In the genomic region with DNA sequence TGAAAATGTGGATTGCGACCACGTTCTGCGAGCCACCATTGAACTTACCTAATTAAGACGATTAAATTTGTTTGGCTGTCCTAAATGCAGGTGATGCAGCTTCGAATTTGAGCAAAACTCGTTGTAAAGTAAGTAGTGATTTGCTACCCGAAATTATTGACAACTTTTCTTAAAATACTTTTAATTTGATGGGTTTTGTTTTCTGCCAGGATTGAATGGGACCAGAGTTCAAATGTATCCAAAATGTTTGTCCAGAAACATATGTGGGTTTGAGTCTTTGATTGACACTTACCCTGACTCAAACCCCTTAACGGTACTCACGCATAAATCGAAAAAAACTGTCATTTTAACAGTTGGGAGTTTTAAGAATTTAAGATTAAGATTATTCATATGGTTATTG, we compare ENCODE assay signal across 1 fruit fly cellular context.
TF ChIP-seq lines count a peak whose summit lies in the region.

Gene CG15715 (minus strand): TSS at position 274 of the 400 bp plus-strand sequence.

TF ChIP-seq in whole organism, embryonic, 481 proteins besides CTCF, POLR2A, EP300 and RAD21 (continued from another document and continues in another):
- TF ChIP-seq bigmax (GFP tag; optimal IDR thresholded peaks at IDR 0.05; lab: Kevin White, UChicago) (no peak), Dbx (GFP tag; IDR thresholded peaks at IDR 0.05; lab: Robert Waterston, UW) (no peak), CG12299 (tag; optimal IDR thresholded peaks at IDR 0.05; lab: Kevin White, UChicago) (no peak), CG1529 (GFP tag; optimal IDR thresholded peaks at IDR 0.05; lab: Kevin White, UChicago) (no peak), ind (GFP tag; optimal IDR thresholded peaks at IDR 0.05; lab: Kevin White, UChicago) (no peak), ttk (GFP tag; IDR thresholded peaks at IDR 0.05; lab: Robert Waterston, UW) (no peak), gsb (GFP tag; IDR thresholded peaks at IDR 0.05; lab: Robert Waterston, UW) (no peak), repo (GFP tag; optimal IDR thresholded peaks at IDR 0.05; lab: Kevin White, UChicago) (no peak), Fer2 (tag; optimal IDR thresholded peaks at IDR 0.05; lab: Kevin White, UChicago) (no peak), CG1832 (GFP tag; optimal IDR thresholded peaks at IDR 0.05; lab: Kevin White, UChicago) (no peak), Mad (GFP tag; optimal IDR thresholded peaks at IDR 0.05; lab: Kevin White, UChicago) (no peak), ci (GFP tag; IDR thresholded peaks at IDR 0.05; lab: Robert Waterston, UW) (no peak), luna (GFP tag; optimal IDR thresholded peaks at IDR 0.05; lab: Kevin White, UChicago) (no peak), CG18599 (GFP tag; optimal IDR thresholded peaks at IDR 0.05; lab: Kevin White, UChicago) (no peak), CG34422 (GFP tag; IDR thresholded peaks at IDR 0.05; lab: Robert Waterston, UW) (no peak), crc (GFP tag; optimal IDR thresholded peaks at IDR 0.05; lab: Kevin White, UChicago) (no peak), GATAe (GFP tag; conservative IDR thresholded peaks at IDR 0.05; lab: Robert Waterston, UW) (no peak), gsb-n (tag; optimal IDR thresholded peaks at IDR 0.05; lab: Kevin White, UChicago) (no peak), h (optimal IDR thresholded peaks at IDR 0.05; lab: Kevin White, UChicago) (no peak), chm (GFP tag; IDR thresholded peaks at IDR 0.05; lab: Robert Waterston, UW) (0 out of 2 replicates have a peak, but pooled peaks have one; percentile 39), zf30C (GFP tag; optimal IDR thresholded peaks at IDR 0.05; lab: Kevin White, UChicago) (no peak), grn (GFP tag; optimal IDR thresholded peaks at IDR 0.05; lab: Kevin White, UChicago) (no peak), Bgb (GFP tag; IDR thresholded peaks at IDR 0.05; lab: Robert Waterston, UW; ENCODE audit: partially characterized antibody) (peak; percentile 36; the same call in 1 of the 2 replicates), zen2 (GFP tag; IDR thresholded peaks at IDR 0.05; lab: Robert Waterston, UW; ENCODE audit: partially characterized antibody) (no peak), ara (GFP tag; IDR thresholded peaks at IDR 0.05; lab: Robert Waterston, UW) (no peak), tll (GFP tag; optimal IDR thresholded peaks at IDR 0.05; lab: Kevin White, UChicago) (no peak), pho (GFP tag; optimal IDR thresholded peaks at IDR 0.05; lab: Kevin White, UChicago) (peak; percentile 9), CG4360 (GFP tag; IDR thresholded peaks at IDR 0.05; lab: Robert Waterston, UW) (no peak), CG11085 (GFP tag; IDR thresholded peaks at IDR 0.05; lab: Robert Waterston, UW) (no peak), CG10543 (GFP tag; optimal IDR thresholded peaks at IDR 0.05; lab: Kevin White, UChicago) (no peak), Optix (GFP tag; IDR thresholded peaks at IDR 0.05; lab: Robert Waterston, UW) (no peak), B-H2 (GFP tag; optimal IDR thresholded peaks at IDR 0.05; lab: Kevin White, UChicago) (peak; percentile 18), fd102C (GFP tag; optimal IDR thresholded peaks at IDR 0.05; lab: Kevin White, UChicago) (no peak), pb (GFP tag; optimal IDR thresholded peaks at IDR 0.05; lab: Kevin White, UChicago) (no peak), CG3838 (GFP tag; optimal IDR thresholded peaks at IDR 0.05; lab: Kevin White, UChicago) (no peak), CG2199 (GFP tag; IDR thresholded peaks at IDR 0.05; lab: Robert Waterston, UW) (no peak), H2.0 (GFP tag; IDR thresholded peaks at IDR 0.05; lab: Robert Waterston, UW) (no peak), MTF-1 (GFP tag; optimal IDR thresholded peaks at IDR 0.05; lab: Kevin White, UChicago; ENCODE audit: borderline replicate concordance) (no peak), CG4282 (GFP tag; optimal IDR thresholded peaks at IDR 0.05; lab: Kevin White, UChicago) (no peak), otp (GFP tag; IDR thresholded peaks at IDR 0.05; lab: Robert Waterston, UW) (no peak), Side (GFP tag; optimal IDR thresholded peaks at IDR 0.05; lab: Kevin White, UChicago) (no peak), Sry-δ (GFP tag; optimal IDR thresholded peaks at IDR 0.05; lab: Kevin White, UChicago) (peak; percentile 56), CG31365 (tag; optimal IDR thresholded peaks at IDR 0.05; lab: Kevin White, UChicago) (no peak), slbo (GFP tag; IDR thresholded peaks at IDR 0.05; lab: Robert Waterston, UW) (no peak; the same call in 1 of the 2 replicates), z (GFP tag; IDR thresholded peaks at IDR 0.05; lab: Robert Waterston, UW) (no peak), Elba2 (GFP tag; optimal IDR thresholded peaks at IDR 0.05; lab: Kevin White, UChicago) (no peak), CG8388 (GFP tag; optimal IDR thresholded peaks at IDR 0.05; lab: Kevin White, UChicago) (no peak), zfh1 (GFP tag; IDR thresholded peaks at IDR 0.05; lab: Robert Waterston, UW) (no peak), trh (GFP tag; optimal IDR thresholded peaks at IDR 0.05; lab: Kevin White, UChicago) (no peak), C15 (GFP tag; IDR thresholded peaks at IDR 0.05; lab: Robert Waterston, UW) (no peak), CG2889 (GFP tag; IDR thresholded peaks at IDR 0.05; lab: Robert Waterston, UW) (no peak), CG33557 (GFP tag; optimal IDR thresholded peaks at IDR 0.05; lab: Kevin White, UChicago) (no peak), sob (GFP tag; IDR thresholded peaks at IDR 0.05; lab: Robert Waterston, UW) (no peak), lov (optimal IDR thresholded peaks at IDR 0.05; lab: Kevin White, UChicago) (no peak), lov (GFP tag; IDR thresholded peaks at IDR 0.05; lab: Robert Waterston, UW) (no peak), gt (GFP tag; IDR thresholded peaks at IDR 0.05; lab: Robert Waterston, UW) (no peak), fu2 (GFP tag; optimal IDR thresholded peaks at IDR 0.05; lab: Kevin White, UChicago) (no peak), onecut (GFP tag; IDR thresholded peaks at IDR 0.05; lab: Robert Waterston, UW) (no peak), toy (GFP tag; IDR thresholded peaks at IDR 0.05; lab: Robert Waterston, UW) (no peak), Mes4 (GFP tag; optimal IDR thresholded peaks at IDR 0.05; lab: Kevin White, UChicago) (no peak), CG17385 (GFP tag; optimal IDR thresholded peaks at IDR 0.05; lab: Kevin White, UChicago) (no peak), HmgZ (tag; optimal IDR thresholded peaks at IDR 0.05; lab: Kevin White, UChicago) (peak; percentile 62), CG10147 (GFP tag; optimal IDR thresholded peaks at IDR 0.05; lab: Kevin White, UChicago) (no peak), Chrac-16 (GFP tag; optimal IDR thresholded peaks at IDR 0.05; lab: Kevin White, UChicago) (no peak), CG9817 (tag; optimal IDR thresholded peaks at IDR 0.05; lab: Kevin White, UChicago) (no peak), gcm2 (GFP tag; optimal IDR thresholded peaks at IDR 0.05; lab: Kevin White, UChicago) (no peak), CG13287 (GFP tag; IDR thresholded peaks at IDR 0.05; lab: Robert Waterston, UW; ENCODE audit: partially characterized antibody) (no peak; the same call in 1 of the 2 replicates), CG1602 (GFP tag; optimal IDR thresholded peaks at IDR 0.05; lab: Kevin White, UChicago) (no peak), Six4 (GFP tag; optimal IDR thresholded peaks at IDR 0.05; lab: Kevin White, UChicago) (no peak), NC2α (GFP tag; optimal IDR thresholded peaks at IDR 0.05; lab: Kevin White, UChicago) (no peak), CG9932 (GFP tag; IDR thresholded peaks at IDR 0.05; lab: Robert Waterston, UW) (no peak), pzg (GFP tag; optimal IDR thresholded peaks at IDR 0.05; lab: Kevin White, UChicago) (peak; percentile 89), Lim3 (GFP tag; IDR thresholded peaks at IDR 0.05; lab: Robert Waterston, UW) (no peak), Sin3A (optimal IDR thresholded peaks at IDR 0.05; lab: Kevin White, UChicago) (no peak), p53 (GFP tag; optimal IDR thresholded peaks at IDR 0.05; lab: Kevin White, UChicago) (no peak), CG8765 (GFP tag; IDR thresholded peaks at IDR 0.05; lab: Robert Waterston, UW) (no peak), Nf-YB (GFP tag; optimal IDR thresholded peaks at IDR 0.05; lab: Kevin White, UChicago) (no peak), CG9727 (GFP tag; optimal IDR thresholded peaks at IDR 0.05; lab: Kevin White, UChicago) (no peak), CG15601 (tag; optimal IDR thresholded peaks at IDR 0.05; lab: Kevin White, UChicago) (peak; percentile 30), Xbp1 (GFP tag; optimal IDR thresholded peaks at IDR 0.05; lab: Kevin White, UChicago) (peak; percentile 8), CG12942 (GFP tag; optimal IDR thresholded peaks at IDR 0.05; lab: Kevin White, UChicago) (no peak), CG8944 (GFP tag; optimal IDR thresholded peaks at IDR 0.05; lab: Kevin White, UChicago) (no peak), crp (GFP tag; optimal IDR thresholded peaks at IDR 0.05; lab: Kevin White, UChicago) (peak in 1 of 2 experiments; percentile 82), schlank (tag; optimal IDR thresholded peaks at IDR 0.05; lab: Kevin White, UChicago) (no peak), pnt (GFP tag; optimal IDR thresholded peaks at IDR 0.05; lab: Kevin White, UChicago) (no peak), CG2129 (GFP tag; IDR thresholded peaks at IDR 0.05; lab: Robert Waterston, UW; ENCODE audit: partially characterized antibody) (no peak), Bdp1 (GFP tag; optimal IDR thresholded peaks at IDR 0.05; lab: Kevin White, UChicago) (no peak), phol (tag; optimal IDR thresholded peaks at IDR 0.05; lab: Kevin White, UChicago) (peak; percentile 63), tap (tag; optimal IDR thresholded peaks at IDR 0.05; lab: Kevin White, UChicago) (no peak), salm (tag; optimal IDR thresholded peaks at IDR 0.05; lab: Kevin White, UChicago) (no peak), nom (GFP tag; optimal IDR thresholded peaks at IDR 0.05; lab: Kevin White, UChicago) (no peak), CG10366 (GFP tag; IDR thresholded peaks at IDR 0.05; lab: Robert Waterston, UW) (no peak), CG12391 (tag; optimal IDR thresholded peaks at IDR 0.05; lab: Kevin White, UChicago) (peak; percentile 41), Dp (GFP tag; optimal IDR thresholded peaks at IDR 0.05; lab: Kevin White, UChicago) (peak; percentile 46), CG16813 (GFP tag; IDR thresholded peaks at IDR 0.05; lab: Robert Waterston, UW; ENCODE audit: partially characterized antibody) (no peak), btn (GFP tag; optimal IDR thresholded peaks at IDR 0.05; lab: Kevin White, UChicago) (no peak), Dll (GFP tag; IDR thresholded peaks at IDR 0.05; lab: Robert Waterston, UW; ENCODE audit: partially characterized antibody) (no peak), CG7745 (tag; optimal IDR thresholded peaks at IDR 0.05; lab: Kevin White, UChicago) (no peak), HLH4C (GFP tag; IDR thresholded peaks at IDR 0.05; lab: Robert Waterston, UW; ENCODE audit: partially characterized antibody) (no peak), CG42726 (GFP tag; IDR thresholded peaks at IDR 0.05; lab: Robert Waterston, UW; ENCODE audit: partially characterized antibody) (peak; percentile 30; the same call in 1 of the 2 replicates), dimm (GFP tag; IDR thresholded peaks at IDR 0.05; lab: Robert Waterston, UW) (no peak), CG18262 (tag; optimal IDR thresholded peaks at IDR 0.05; lab: Kevin White, UChicago) (no peak), Oli (tag; optimal IDR thresholded peaks at IDR 0.05; lab: Kevin White, UChicago) (no peak), unc-4 (GFP tag; IDR thresholded peaks at IDR 0.05; lab: Robert Waterston, UW; ENCODE audit: partially characterized antibody) (no peak), lbe (GFP tag; optimal IDR thresholded peaks at IDR 0.05; lab: Kevin White, UChicago) (no peak), sr (GFP tag; IDR thresholded peaks at IDR 0.05; lab: Robert Waterston, UW) (no peak), BEAF-32 (GFP tag; optimal IDR thresholded peaks at IDR 0.05; lab: Kevin White, UChicago) (peak; percentile 58), D19B (GFP tag; optimal IDR thresholded peaks at IDR 0.05; lab: Kevin White, UChicago) (no peak), Hey (tag; optimal IDR thresholded peaks at IDR 0.05; lab: Kevin White, UChicago) (no peak), wdn (GFP tag; IDR thresholded peaks at IDR 0.05; lab: Robert Waterston, UW) (no peak), CG32772 (GFP tag; IDR thresholded peaks at IDR 0.05; lab: Robert Waterston, UW) (no peak), mld (GFP tag; IDR thresholded peaks at IDR 0.05; lab: Robert Waterston, UW; ENCODE audit: partially characterized antibody) (no peak), aop (GFP tag; IDR thresholded peaks at IDR 0.05; lab: Robert Waterston, UW) (no peak), Kr (GFP tag; optimal IDR thresholded peaks at IDR 0.05; lab: Kevin White, UChicago) (no peak), bbx (GFP tag; IDR thresholded peaks at IDR 0.05; lab: Robert Waterston, UW; ENCODE audit: partially characterized antibody) (peak; percentile 42; the same call in 1 of the 2 replicates), CG17912 (GFP tag; optimal IDR thresholded peaks at IDR 0.05; lab: Kevin White, UChicago) (no peak), Vsx1 (GFP tag; optimal IDR thresholded peaks at IDR 0.05; lab: Kevin White, UChicago) (no peak), CG11696 (GFP tag; IDR thresholded peaks at IDR 0.05; lab: Robert Waterston, UW) (no peak), CG17186 (GFP tag; optimal IDR thresholded peaks at IDR 0.05; lab: Kevin White, UChicago) (peak; percentile 5), pum (GFP tag; optimal IDR thresholded peaks at IDR 0.05; lab: Kevin White, UChicago) (no peak), CG7372 (GFP tag; IDR thresholded peaks at IDR 0.05; lab: Robert Waterston, UW) (no peak), peb (GFP tag; IDR thresholded peaks at IDR 0.05; lab: Robert Waterston, UW) (no peak), CG12659 (GFP tag; optimal IDR thresholded peaks at IDR 0.05; lab: Kevin White, UChicago) (peak; percentile 66), CG1233 (GFP tag; optimal IDR thresholded peaks at IDR 0.05; lab: Kevin White, UChicago) (no peak), CG9876 (GFP tag; optimal IDR thresholded peaks at IDR 0.05; lab: Kevin White, UChicago) (no peak), Asciz (GFP tag; optimal IDR thresholded peaks at IDR 0.05; lab: Kevin White, UChicago) (no peak), CG34376 (GFP tag; optimal IDR thresholded peaks at IDR 0.05; lab: Kevin White, UChicago) (peak; percentile 27), vfl (GFP tag; optimal IDR thresholded peaks at IDR 0.05; lab: Kevin White, UChicago) (no peak), nerfin-2 (GFP tag; IDR thresholded peaks at IDR 0.05; lab: Robert Waterston, UW; ENCODE audit: partially characterized antibody) (no peak), CG13296 (GFP tag; optimal IDR thresholded peaks at IDR 0.05; lab: Kevin White, UChicago) (no peak), ranshi (GFP tag; IDR thresholded peaks at IDR 0.05; lab: Robert Waterston, UW) (no peak), dm (GFP tag; optimal IDR thresholded peaks at IDR 0.05; lab: Kevin White, UChicago) (peak; percentile 78)
